Fruit fly (Drosophila melanogaster) whole organism, embryonic: Measurements from ENCODE around the gene CSN6.
A peak's percentile ranks its signal among the peaks of the same experiment; 100 is the strongest.

Source experiments
- BEAF-32 ChIP-seq: fragments of 200-800 bp; sonication (Bioruptor generic); optimal IDR thresholded peaks from 3 replicates; lab custom pipeline; 2017; ENCODE audit warnings: missing biosample characterization, missing genetic modification characterization, mild to moderate bottlenecking, moderate library complexity, missing genetic modification reagents
- Bgb ChIP-seq: fragments of 200-800 bp; sonication (Bioruptor generic); IDR thresholded peaks from 2 replicates; pipeline ENCODE4 v1.3.6; 2022; ENCODE audit warnings: missing biosample characterization, missing genetic modification characterization; ENCODE audit not compliant: partially characterized antibody
- CG10209 ChIP-seq: fragments of 200-800 bp; sonication (Bioruptor generic); optimal IDR thresholded peaks from 3 replicates; lab custom pipeline; 2017; ENCODE audit warnings: missing biosample characterization, mild to moderate bottlenecking, missing genetic modification characterization, missing genetic modification reagents
- CG12236 ChIP-seq: fragments of 200-800 bp; sonication (Bioruptor generic); optimal IDR thresholded peaks from 2 replicates; lab custom pipeline; 2016; ENCODE audit warnings: missing biosample characterization, missing genetic modification characterization
- CG13287 ChIP-seq: fragments of 200-800 bp; sonication (Bioruptor generic); IDR thresholded peaks from 2 replicates; pipeline ENCODE4 v1.3.6; 2022; ENCODE audit warnings: missing biosample characterization, missing genetic modification characterization; ENCODE audit not compliant: partially characterized antibody
- CG1603 ChIP-seq: fragments of 200-800 bp; sonication (Bioruptor generic); optimal IDR thresholded peaks from 2 replicates; lab custom pipeline; 2019; ENCODE audit warnings: missing biosample characterization, mild to moderate bottlenecking, missing genetic modification characterization, moderate library complexity
- CG17359 ChIP-seq: fragments of 200-800 bp; sonication (Bioruptor generic); optimal IDR thresholded peaks from 3 replicates; lab custom pipeline; 2018; ENCODE audit warnings: missing biosample characterization, mild to moderate bottlenecking, missing genetic modification characterization, moderate library complexity
- CG2120 ChIP-seq: fragments of 200-800 bp; sonication (Bioruptor generic); optimal IDR thresholded peaks from 3 replicates; lab custom pipeline; 2016; ENCODE audit warnings: missing biosample characterization, missing genetic modification characterization
- CG2199 ChIP-seq: fragments of 200-800 bp; sonication (Bioruptor generic); IDR thresholded peaks from 3 replicates; pipeline ENCODE4 v1.3.6; 2022; ENCODE audit warnings: missing biosample characterization, missing genetic modification characterization
- CG31388 ChIP-seq: fragments of 200-800 bp; sonication (Bioruptor generic); optimal IDR thresholded peaks from 2 replicates; lab custom pipeline; 2016; ENCODE audit warnings: missing biosample characterization, missing genetic modification characterization
- CG32532 ChIP-seq: fragments of 200-800 bp; sonication (Bioruptor generic); IDR thresholded peaks from 2 replicates; pipeline ENCODE4 v1.3.6; 2022; ENCODE audit warnings: missing biosample characterization, missing genetic modification characterization
- CG33213 ChIP-seq: fragments of 200-800 bp; sonication (Bioruptor generic); optimal IDR thresholded peaks from 3 replicates; lab custom pipeline; 2016; ENCODE audit warnings: missing biosample characterization, missing genetic modification characterization
- CG4360 ChIP-seq: fragments of 200-800 bp; sonication (Bioruptor generic); IDR thresholded peaks from 2 replicates; pipeline ENCODE4 v1.3.6; 2022; ENCODE audit warnings: missing biosample characterization, missing genetic modification characterization
- CG6175 ChIP-seq: fragments of 200-800 bp; sonication (Bioruptor generic); IDR thresholded peaks from 3 replicates; pipeline ENCODE4 v1.3.6; 2022; ENCODE audit warnings: missing biosample characterization, missing genetic modification characterization
- CG6272 ChIP-seq: fragments of 200-800 bp; sonication (Bioruptor generic); IDR thresholded peaks from 2 replicates; pipeline ENCODE4 v1.3.6; 2022; ENCODE audit warnings: missing biosample characterization, missing genetic modification characterization
- CG7357 ChIP-seq: fragments of 200-800 bp; sonication (Bioruptor generic); IDR thresholded peaks from 3 replicates; pipeline ENCODE4 v1.3.6; 2022; ENCODE audit warnings: missing biosample characterization, missing genetic modification characterization
- CG8944 ChIP-seq: fragments of 200-800 bp; sonication (Bioruptor generic); optimal IDR thresholded peaks from 3 replicates; lab custom pipeline; 2016; ENCODE audit warnings: missing biosample characterization, missing genetic modification characterization
- CG9797 ChIP-seq: fragments of 200-800 bp; sonication (Bioruptor generic); optimal IDR thresholded peaks from 3 replicates; lab custom pipeline; 2018; ENCODE audit warnings: missing biosample characterization, mild to moderate bottlenecking, missing genetic modification characterization
- Dbx ChIP-seq: fragments of 200-800 bp; sonication (Bioruptor generic); IDR thresholded peaks from 3 replicates; pipeline ENCODE4 v1.3.6; 2022; ENCODE audit warnings: missing biosample characterization, missing genetic modification characterization
- Dfd ChIP-seq, 2 experiments: fragments of >200 bp; optimal IDR thresholded peaks; 2 replicates each; lab custom pipeline; 2017; ENCODE audit warnings: missing biosample characterization in 2 of 2, missing genetic modification characterization in 2 of 2
- E2f2 ChIP-seq: fragments of 200-800 bp; sonication (Bioruptor generic); IDR thresholded peaks from 2 replicates; pipeline ENCODE4 v1.3.6; 2022; ENCODE audit warnings: missing biosample characterization, missing genetic modification characterization
- Ets97D ChIP-seq: fragments of 200-800 bp; sonication (Bioruptor generic); optimal IDR thresholded peaks from 3 replicates; lab custom pipeline; 2016; ENCODE audit warnings: missing biosample characterization, missing genetic modification characterization
- MBD-R2 ChIP-seq: fragments of 200-800 bp; sonication (Bioruptor generic); IDR thresholded peaks from 2 replicates; pipeline ENCODE4 v1.3.6; 2022; ENCODE audit warnings: missing biosample characterization, missing genetic modification characterization
- MESR4 ChIP-seq: fragments of 200-800 bp; sonication (Bioruptor generic); optimal IDR thresholded peaks from 2 replicates; lab custom pipeline; 2018; ENCODE audit warnings: missing biosample characterization, mild to moderate bottlenecking, missing genetic modification characterization, moderate library complexity
- Med ChIP-seq: fragments of 200-800 bp; sonication (Bioruptor generic); peaks from one replicate; lab custom pipeline; 2016; ENCODE audit warnings: missing biosample characterization, missing genetic modification characterization, mild to moderate bottlenecking, inconsistent platforms, moderate library complexity
- Nf-YA ChIP-seq: fragments of 200-800 bp; sonication (Bioruptor generic); IDR thresholded peaks from 2 replicates; pipeline ENCODE4 v1.3.6; 2022; ENCODE audit warnings: missing biosample characterization, missing genetic modification characterization
- Side ChIP-seq: fragments of 200-800 bp; sonication (Bioruptor generic); optimal IDR thresholded peaks from 2 replicates; lab custom pipeline; 2016; ENCODE audit warnings: missing biosample characterization, missing genetic modification characterization
- Sin3A ChIP-seq: fragments of >200 bp; optimal IDR thresholded peaks from 2 replicates; lab custom pipeline; 2018
- Stat92E ChIP-seq, 3 experiments: fragments of >200 bp in 2 of 3; fragments of 200-800 bp in 1 of 3; sonication (Bioruptor generic) in 1 of 3; optimal IDR thresholded peaks; 2 replicates each; lab custom pipeline; 2017 to 2019; ENCODE audit warnings: missing biosample characterization in 3 of 3, missing genetic modification characterization in 3 of 3, mild to moderate bottlenecking in 1 of 3, moderate library complexity in 1 of 3
- bab2 ChIP-seq: fragments of 200-800 bp; sonication (Bioruptor generic); optimal IDR thresholded peaks from 2 replicates; lab custom pipeline; 2016; ENCODE audit warnings: missing biosample characterization, missing genetic modification characterization
- bbx ChIP-seq: fragments of 200-800 bp; sonication (Bioruptor generic); IDR thresholded peaks from 2 replicates; pipeline ENCODE4 v1.3.6; 2022; ENCODE audit warnings: missing biosample characterization, missing genetic modification characterization; ENCODE audit not compliant: partially characterized antibody
- chinmo ChIP-seq: fragments of 200-800 bp; sonication (Bioruptor generic); IDR thresholded peaks from 4 replicates; pipeline ENCODE4 v1.3.6; 2022; ENCODE audit warnings: missing biosample characterization, missing genetic modification characterization; ENCODE audit not compliant: partially characterized antibody
- crol ChIP-seq: fragments of 200-800 bp; sonication (Bioruptor generic); IDR thresholded peaks from 2 replicates; pipeline ENCODE4 v1.3.6; 2022; ENCODE audit warnings: missing biosample characterization, missing genetic modification characterization
- cwo ChIP-seq: fragments of 200-800 bp; sonication (Bioruptor generic); optimal IDR thresholded peaks from 3 replicates; lab custom pipeline; 2017; ENCODE audit warnings: missing biosample characterization, missing genetic modification characterization, mild to moderate bottlenecking, moderate library complexity, missing genetic modification reagents
- dm ChIP-seq: fragments of 200-800 bp; sonication (Bioruptor generic); optimal IDR thresholded peaks from 3 replicates; lab custom pipeline; 2016; ENCODE audit warnings: missing biosample characterization, missing genetic modification characterization
- dmrt99B ChIP-seq: fragments of 200-800 bp; sonication (Bioruptor generic); optimal IDR thresholded peaks from 2 replicates; lab custom pipeline; 2018; ENCODE audit warnings: missing biosample characterization, mild to moderate bottlenecking, missing genetic modification characterization, moderate library complexity
- ems ChIP-seq: fragments of 200-800 bp; sonication (Bioruptor generic); optimal IDR thresholded peaks from 3 replicates; lab custom pipeline; 2016; ENCODE audit warnings: missing biosample characterization, missing genetic modification characterization
- ftz-f1 ChIP-seq: fragments of 200-800 bp; sonication (Bioruptor generic); optimal IDR thresholded peaks from 2 replicates; lab custom pipeline; 2016; ENCODE audit warnings: missing biosample characterization, missing genetic modification characterization
- gfzf ChIP-seq: fragments of 200-800 bp; sonication (Bioruptor generic); optimal IDR thresholded peaks from 2 replicates; lab custom pipeline; 2016; ENCODE audit warnings: missing biosample characterization, mild to moderate bottlenecking, missing genetic modification characterization, moderate library complexity
- inv ChIP-seq: fragments of 200-800 bp; sonication (Bioruptor generic); IDR thresholded peaks from 2 replicates; pipeline ENCODE4 v1.3.6; 2022; ENCODE audit warnings: missing biosample characterization, missing genetic modification characterization; ENCODE audit not compliant: partially characterized antibody
- ken ChIP-seq: fragments of 200-800 bp; sonication (Bioruptor generic); IDR thresholded peaks from 3 replicates; pipeline ENCODE4 v1.3.6; 2022; ENCODE audit warnings: missing biosample characterization, missing genetic modification characterization
- mam ChIP-seq: fragments of 200-800 bp; sonication (Bioruptor generic); optimal IDR thresholded peaks from 3 replicates; lab custom pipeline; 2016; ENCODE audit warnings: missing biosample characterization, missing genetic modification characterization
- mld ChIP-seq: fragments of 200-800 bp; sonication (Bioruptor generic); IDR thresholded peaks from 3 replicates; pipeline ENCODE4 v1.3.6; 2022; ENCODE audit warnings: missing biosample characterization, missing genetic modification characterization; ENCODE audit not compliant: partially characterized antibody
- nom ChIP-seq: fragments of 200-800 bp; sonication (Bioruptor generic); optimal IDR thresholded peaks from 2 replicates; lab custom pipeline; 2017; ENCODE audit warnings: missing biosample characterization, missing genetic modification characterization, mild to moderate bottlenecking, moderate library complexity, missing genetic modification reagents
- oc ChIP-seq: fragments of 200-800 bp; sonication (Bioruptor generic); optimal IDR thresholded peaks from 2 replicates; lab custom pipeline; 2018; ENCODE audit warnings: missing biosample characterization, mild to moderate bottlenecking, missing genetic modification characterization, moderate library complexity
- onecut ChIP-seq: fragments of 200-800 bp; sonication (Bioruptor generic); IDR thresholded peaks from 2 replicates; pipeline ENCODE4 v1.3.6; 2022; ENCODE audit warnings: missing biosample characterization, missing genetic modification characterization
- pum ChIP-seq: fragments of 200-800 bp; sonication (Bioruptor generic); optimal IDR thresholded peaks from 2 replicates; lab custom pipeline; 2016; ENCODE audit warnings: missing biosample characterization, missing genetic modification characterization
- pzg ChIP-seq: fragments of 200-800 bp; sonication (Bioruptor generic); optimal IDR thresholded peaks from 3 replicates; lab custom pipeline; 2018; ENCODE audit warnings: missing biosample characterization, mild to moderate bottlenecking, missing genetic modification characterization, moderate library complexity
- slp2 ChIP-seq: fragments of 200-800 bp; sonication (Bioruptor generic); optimal IDR thresholded peaks from 2 replicates; lab custom pipeline; 2016; ENCODE audit warnings: missing biosample characterization, missing genetic modification characterization
- so ChIP-seq: fragments of 200-800 bp; sonication (Bioruptor generic); IDR thresholded peaks from 3 replicates; pipeline ENCODE4 v1.3.6; 2022; ENCODE audit warnings: missing biosample characterization, missing genetic modification characterization
- zen ChIP-seq: fragments of 200-800 bp; sonication (Bioruptor generic); optimal IDR thresholded peaks from 3 replicates; lab custom pipeline; 2018; ENCODE audit warnings: missing biosample characterization, mild to moderate bottlenecking, missing genetic modification characterization, moderate library complexity

Gene CSN6

DNA sequence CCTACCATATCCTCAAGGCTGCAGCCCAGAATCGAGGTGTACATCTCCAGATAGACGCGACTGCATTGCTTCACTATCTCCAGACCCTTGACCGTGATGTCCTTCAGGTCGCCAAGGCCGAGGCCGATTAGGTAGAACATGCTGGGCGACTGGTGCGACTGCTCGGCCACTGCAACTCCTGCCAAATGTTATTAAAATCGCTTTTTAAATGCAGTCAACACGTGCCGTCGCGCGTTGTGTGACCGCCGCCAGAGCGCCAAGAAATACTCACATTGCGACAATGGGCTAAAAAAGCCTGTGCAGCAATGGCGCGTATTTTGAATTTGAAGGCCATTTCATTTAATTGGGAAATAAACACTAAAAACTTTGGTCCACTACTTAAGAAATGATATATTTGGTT is 2.4 kb downstream of the CSN6 start, which contains the start of gene Dph5 (continued):
- TF ChIP-seq CG33213 (GFP tag; lab: Kevin White, UChicago) (no peak), CG7357 (GFP tag; lab: Robert Waterston, UW) (no peak), Dfd (GFP tag; optimal IDR thresholded peaks at IDR 0.05; lab: Kevin White, UChicago) (no peak), CG12236 (no peak), Med (GFP tag; lab: Kevin White, UChicago) (peak; percentile 37), bbx (GFP tag; lab: Robert Waterston, UW) (peak; percentile 29; the same call in 1 of the 2 replicates), mam (no peak), onecut (no peak), zen (tag; lab: Kevin White, UChicago) (peak; percentile 5), CG8944 (no peak), dmrt99B (tag; lab: Kevin White, UChicago) (no peak), MESR4 (GFP tag; lab: Kevin White, UChicago) (peak; percentile 70), CG10209 (GFP tag; lab: Kevin White, UChicago) (no peak), CG32532 (GFP tag; lab: Robert Waterston, UW) (no peak), Stat92E (GFP tag; optimal IDR thresholded peaks at IDR 0.05; lab: Kevin White, UChicago) (no peak), CG17359 (tag; lab: Kevin White, UChicago) (no peak), CG6272 (GFP tag; lab: Robert Waterston, UW) (no peak), Dbx (GFP tag; lab: Robert Waterston, UW) (0 out of 3 replicates have a peak, but pooled peaks have one; percentile 12), Nf-YA (GFP tag; lab: Robert Waterston, UW) (no peak), Bgb (GFP tag; lab: Robert Waterston, UW) (0 out of 2 replicates have a peak, but pooled peaks have one; percentile 9), pzg (GFP tag; lab: Kevin White, UChicago) (peak; percentile 61), dm (GFP tag; lab: Kevin White, UChicago) (peak; percentile 86), pum (GFP tag; lab: Kevin White, UChicago) (no peak), cwo (GFP tag; lab: Kevin White, UChicago) (peak; percentile 44), ken (GFP tag; lab: Robert Waterston, UW) (no peak), oc (no peak), CG4360 (GFP tag; lab: Robert Waterston, UW) (no peak), MBD-R2 (GFP tag; lab: Robert Waterston, UW) (peak; percentile 60), CG9797 (peak; percentile 55), nom (GFP tag; lab: Kevin White, UChicago) (no peak), CG1603 (tag; lab: Kevin White, UChicago) (peak; percentile 23), Ets97D (GFP tag; lab: Kevin White, UChicago) (peak; percentile 7), bab2 (no peak), ems (no peak), CG13287 (peak; percentile 28; the same call in 1 of the 2 replicates), CG31388 (GFP tag; lab: Kevin White, UChicago) (no peak), CG6175 (GFP tag; lab: Robert Waterston, UW) (no peak), BEAF-32 (GFP tag; lab: Kevin White, UChicago) (peak; percentile 12), ftz-f1 (GFP tag; lab: Kevin White, UChicago) (peak; percentile 98), inv (GFP tag; lab: Robert Waterston, UW) (no peak), Sin3A (no peak), E2f2 (peak; percentile 92), mld (GFP tag; lab: Robert Waterston, UW) (0 out of 3 replicates have a peak, but pooled peaks have one; percentile 30), slp2 (GFP tag; lab: Kevin White, UChicago) (no peak), CG2120 (GFP tag; lab: Kevin White, UChicago) (no peak), chinmo (0 out of 4 replicates have a peak, but pooled peaks have one; percentile 7), gfzf (peak; percentile 83), crol (GFP tag; lab: Robert Waterston, UW) (no peak), CG2199 (GFP tag; lab: Robert Waterston, UW) (no peak), Side (no peak), so (GFP tag; lab: Robert Waterston, UW) (no peak)
